Fruit fly (Drosophila melanogaster): Measurements from ENCODE around the gene CG7840.

CG7840 gene

DNA sequence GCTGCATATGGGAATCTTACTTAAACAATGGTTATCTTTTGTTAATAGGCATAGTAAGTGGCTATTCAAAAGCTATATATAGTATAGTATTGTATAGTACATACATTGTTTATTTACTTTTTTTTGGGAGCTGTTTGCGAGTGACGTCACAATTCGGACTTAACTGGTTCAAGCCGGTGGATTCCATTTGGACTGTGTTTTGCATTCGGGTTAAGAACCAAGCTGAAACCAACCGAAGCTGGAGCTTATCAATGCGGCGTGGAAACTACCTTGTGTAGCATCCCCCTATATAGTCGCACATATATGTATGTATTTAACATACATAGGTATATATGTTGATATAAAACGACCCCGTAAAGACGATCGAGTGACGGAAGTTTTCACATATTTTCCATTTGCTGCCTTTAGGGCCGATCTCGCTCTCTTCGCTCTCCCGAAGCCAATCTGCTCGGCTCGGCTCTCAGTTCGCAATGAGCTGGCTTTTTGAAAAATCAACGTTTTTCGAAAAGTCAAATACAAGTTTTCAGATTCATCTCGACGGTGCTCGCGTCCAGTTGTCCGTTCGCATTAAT, 23.2 kb downstream of the CG7840 start:
- TF ChIP-seq Trl (optimal IDR thresholded peaks at IDR 0.05) (peak; percentile 34 to 47), Trl (GFP tag; optimal IDR thresholded peaks at IDR 0.05) (no peak), CG1602 (GFP tag; optimal IDR thresholded peaks at IDR 0.05) (no peak), CG34376 (GFP tag; optimal IDR thresholded peaks at IDR 0.05) (peak; percentile 72), zf30C (GFP tag; optimal IDR thresholded peaks at IDR 0.05) (no peak), Med (GFP tag) (peak; percentile 13), CG13287 (GFP tag; IDR thresholded peaks at IDR 0.05; ENCODE audit: partially characterized antibody) (peak; percentile 24; the same call in 1 of the 2 replicates), D19A (tag; optimal IDR thresholded peaks at IDR 0.05) (no peak), chinmo (GFP tag; IDR thresholded peaks at IDR 0.05; ENCODE audit: partially characterized antibody) (peak; percentile 93), gem (tag; optimal IDR thresholded peaks at IDR 0.05) (peak; percentile 51), Dref (GFP tag; IDR thresholded peaks at IDR 0.05) (no peak), Deaf1 (tag; optimal IDR thresholded peaks at IDR 0.05) (peak; percentile 56), lov (optimal IDR thresholded peaks at IDR 0.05) (no peak), lov (GFP tag; IDR thresholded peaks at IDR 0.05) (no peak), Bteb2 (GFP tag; optimal IDR thresholded peaks at IDR 0.05) (no peak)

DNA sequence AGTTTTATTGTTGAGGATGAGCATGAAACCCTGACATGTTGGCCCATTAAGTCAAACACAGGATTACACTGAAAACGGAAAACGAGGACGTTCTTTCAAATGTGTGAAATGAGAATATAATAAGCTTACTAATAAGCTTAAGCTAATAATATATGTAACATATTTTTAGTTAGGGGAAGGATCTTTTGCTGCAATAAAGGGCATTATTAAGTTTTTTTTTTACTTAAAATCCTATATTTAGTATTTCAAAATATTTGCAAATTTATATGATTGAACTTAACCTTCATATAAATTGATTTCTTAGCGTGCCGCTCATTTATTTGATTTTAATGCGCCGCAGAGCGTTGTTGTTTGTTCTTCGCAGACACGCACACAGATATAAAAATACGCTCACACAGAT, 27.8 kb downstream of the CG7840 start:
- TF ChIP-seq cwo (GFP tag; optimal IDR thresholded peaks at IDR 0.05): peak; percentile 12
- TF ChIP-seq MESR4 (GFP tag; optimal IDR thresholded peaks at IDR 0.05): no peak
- TF ChIP-seq Meics (GFP tag; optimal IDR thresholded peaks at IDR 0.05): peak; percentile 54
- 0 out of 3 replicates have a peak, but pooled peaks have one; percentile 5 for TF ChIP-seq Dbx (GFP tag; IDR thresholded peaks at IDR 0.05)
- no peak for TF ChIP-seq schlank (tag; optimal IDR thresholded peaks at IDR 0.05)
- no peak for TF ChIP-seq sim (GFP tag; IDR thresholded peaks at IDR 0.05)
- TF ChIP-seq CoRest (tag; optimal IDR thresholded peaks at IDR 0.05): peak; percentile 20
- TF ChIP-seq CG31388 (GFP tag; optimal IDR thresholded peaks at IDR 0.05): no peak
- no peak for TF ChIP-seq shn (GFP tag; optimal IDR thresholded peaks at IDR 0.05)
- no peak for TF ChIP-seq pfk (GFP tag; optimal IDR thresholded peaks at IDR 0.05)
- no peak for TF ChIP-seq Trl (optimal IDR thresholded peaks at IDR 0.05)
- no peak for TF ChIP-seq Trl (GFP tag; optimal IDR thresholded peaks at IDR 0.05)
- peak; percentile 27 for TF ChIP-seq Ets65A (GFP tag)
- peak; percentile 19 for TF ChIP-seq gem (tag; optimal IDR thresholded peaks at IDR 0.05)
- TF ChIP-seq wor (GFP tag; IDR thresholded peaks at IDR 0.05): no peak
- no peak for TF ChIP-seq CG14667 (GFP tag; IDR thresholded peaks at IDR 0.05)
- no peak for TF ChIP-seq CG17829 (tag; optimal IDR thresholded peaks at IDR 0.05)
- no peak for TF ChIP-seq vfl (GFP tag; optimal IDR thresholded peaks at IDR 0.05)
- TF ChIP-seq p53 (GFP tag; optimal IDR thresholded peaks at IDR 0.05): no peak
- peak; percentile 29; the same call in 1 of the 2 replicates for TF ChIP-seq CG14014 (GFP tag; IDR thresholded peaks at IDR 0.05)
- TF ChIP-seq Xbp1 (GFP tag; optimal IDR thresholded peaks at IDR 0.05): no peak
- TF ChIP-seq row (GFP tag; IDR thresholded peaks at IDR 0.05): 0 out of 3 replicates have a peak, but pooled peaks have one; percentile 34
- TF ChIP-seq CG10543 (GFP tag; optimal IDR thresholded peaks at IDR 0.05): no peak
- TF ChIP-seq Oli (tag; optimal IDR thresholded peaks at IDR 0.05): no peak
- peak; percentile 62 for TF ChIP-seq CG2678 (tag; optimal IDR thresholded peaks at IDR 0.05)
- peak; percentile 51 for TF ChIP-seq CG11504 (tag; optimal IDR thresholded peaks at IDR 0.05)
- TF ChIP-seq pita (GFP tag; optimal IDR thresholded peaks at IDR 0.05): no peak
- TF ChIP-seq Hr51 (GFP tag; optimal IDR thresholded peaks at IDR 0.05): peak in 1 of 2 experiments; percentile 30
- TF ChIP-seq lov (optimal IDR thresholded peaks at IDR 0.05): no peak
- no peak for TF ChIP-seq lov (GFP tag; IDR thresholded peaks at IDR 0.05)
- TF ChIP-seq CG7839 (tag; optimal IDR thresholded peaks at IDR 0.05): peak; percentile 32
- TF ChIP-seq CG11695 (GFP tag; IDR thresholded peaks at IDR 0.05): 0 out of 3 replicates have a peak, but pooled peaks have one; percentile 31
- no peak for TF ChIP-seq insv (GFP tag; optimal IDR thresholded peaks at IDR 0.05)
- no peak for TF ChIP-seq CG34422 (GFP tag; IDR thresholded peaks at IDR 0.05)
- TF ChIP-seq abd-A (tag; optimal IDR thresholded peaks at IDR 0.05): peak; percentile 7
- peak; percentile 6 for TF ChIP-seq CG12659 (GFP tag; optimal IDR thresholded peaks at IDR 0.05)
- no peak for TF ChIP-seq gce (GFP tag; IDR thresholded peaks at IDR 0.05)
- TF ChIP-seq tgo (GFP tag; IDR thresholded peaks at IDR 0.05): no peak
- peak; percentile 65 for TF ChIP-seq Med (GFP tag)
- TF ChIP-seq CG10147 (GFP tag; optimal IDR thresholded peaks at IDR 0.05): no peak

Data from whole organism, embryonic.